Worm (Caenorhabditis elegans): Measurements from ENCODE around the gene srlf-31.

srlf-31 gene

ce11 chrIV:11937087-11937486 is 14.1 kb upstream of the srlf-31 start, which contains the start of gene slc-5A12:
Gene slc-5A12 (plus strand): TSS chrIV:11937419.
- TF ChIP-seq B0310.2 (tag; optimal IDR thresholded peaks at IDR 0.05) (no peak), ama-1 (optimal IDR thresholded peaks at IDR 0.05) (no peak), flt-1 (GFP tag; IDR thresholded peaks at IDR 0.05) (no peak), tra-4 (tag; optimal IDR thresholded peaks at IDR 0.05) (no peak), pes-1 (GFP tag; IDR thresholded peaks at IDR 0.05) (no peak), ceh-13 (GFP tag; optimal IDR thresholded peaks at IDR 0.05) (no peak)

- TF ChIP-seq B0310.2 (tag; optimal IDR thresholded peaks at IDR 0.05) (no peak), pes-1 (GFP tag; IDR thresholded peaks at IDR 0.05) (no peak), flt-1 (GFP tag; IDR thresholded peaks at IDR 0.05) (no peak), hmbx-1 (tag; optimal IDR thresholded peaks at IDR 0.05) (no peak)
These were observed 7.6 kb upstream of the srlf-31 start, which contains the start of gene nhx-9 for ce11 chrIV:11930572-11930971. Gene nhx-9 (plus strand): TSS chrIV:11930872.

ce11 chrIV:11928388-11928787 is 5.4 kb upstream of the srlf-31 start:
- TF ChIP-seq F13C5.2 (tag; optimal IDR thresholded peaks at IDR 0.05) (peak; percentile 37), ets-7 (tag; optimal IDR thresholded peaks at IDR 0.05) (no peak), hnd-1 (tag; optimal IDR thresholded peaks at IDR 0.05) (peak; percentile 31), flt-1 (GFP tag; IDR thresholded peaks at IDR 0.05) (peak; percentile 84), sea-1 (GFP tag; conservative IDR thresholded peaks at IDR 0.05) (0 out of 2 replicates have a peak, but pooled peaks have one; percentile 74), hmbx-1 (tag; optimal IDR thresholded peaks at IDR 0.05) (no peak), scrt-1 (GFP tag; IDR thresholded peaks at IDR 0.05) (peak; percentile 81), aly-1 (tag; optimal IDR thresholded peaks at IDR 0.05) (peak; percentile 48), hmg-4 (GFP tag; optimal IDR thresholded peaks at IDR 0.05) (no peak), tbx-37 (GFP tag; conservative IDR thresholded peaks at IDR 0.05) (peak; percentile 55), ceh-13 (GFP tag; optimal IDR thresholded peaks at IDR 0.05) (peak; percentile 56), tra-4 (tag; optimal IDR thresholded peaks at IDR 0.05) (no peak), pes-1 (GFP tag; IDR thresholded peaks at IDR 0.05) (peak; percentile 82), B0310.2 (tag; optimal IDR thresholded peaks at IDR 0.05) (peak; percentile 50), ceh-36 (tag; optimal IDR thresholded peaks at IDR 0.05) (peak; percentile 64), ama-1 (optimal IDR thresholded peaks at IDR 0.05) (no peak), tbx-11 (GFP tag; IDR thresholded peaks at IDR 0.05) (peak; percentile 69)

ce11 chrIV:11925346-11926075 is 2.5 kb upstream of the srlf-31 start, which contains the start of the genes srlf-33 and srlf-32:
Gene srlf-33 (minus strand): TSS chrIV:11925446.
Gene srlf-32 (plus strand): TSS chrIV:11926025.
- TF ChIP-seq ama-1 (optimal IDR thresholded peaks at IDR 0.05), result no peak
- TF ChIP-seq scrt-1 (GFP tag; IDR thresholded peaks at IDR 0.05), result no peak

- TF ChIP-seq ama-1 (optimal IDR thresholded peaks at IDR 0.05), result no peak
These were observed 1.1 kb upstream of the srlf-31 start for ce11 chrIV:11924092-11924491.

DNA sequence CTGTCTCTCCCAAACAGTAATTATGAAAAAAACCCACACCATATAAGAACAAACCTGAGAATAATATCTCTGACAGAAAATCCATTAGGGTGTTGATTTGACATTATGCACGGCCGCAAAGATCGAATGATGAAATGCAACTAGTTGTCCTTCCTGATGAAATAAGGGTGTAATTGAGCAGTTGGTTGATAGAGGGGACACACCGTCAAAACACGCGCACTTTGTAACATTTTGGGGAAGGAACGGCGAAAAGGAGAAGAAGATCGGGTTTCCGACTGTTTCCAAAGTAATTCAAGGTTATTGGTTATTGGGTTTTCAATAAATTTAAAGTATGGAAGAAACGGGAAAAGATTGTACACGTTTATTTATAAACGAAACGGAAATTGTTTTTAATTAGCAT is 963 bp downstream of the srlf-31 start, which contains the start of gene ZK822.1:
Gene ZK822.1 (minus strand): TSS at position 121 of the 400 bp plus-strand sequence.
- TF ChIP-seq hmg-4 (GFP tag; optimal IDR thresholded peaks at IDR 0.05) (no peak), flt-1 (GFP tag; IDR thresholded peaks at IDR 0.05) (no peak), B0310.2 (tag; optimal IDR thresholded peaks at IDR 0.05) (no peak), hmbx-1 (tag; optimal IDR thresholded peaks at IDR 0.05) (no peak), tbx-11 (GFP tag; IDR thresholded peaks at IDR 0.05) (no peak), hnd-1 (tag; optimal IDR thresholded peaks at IDR 0.05) (no peak), aly-1 (tag; optimal IDR thresholded peaks at IDR 0.05) (no peak), tra-4 (tag; optimal IDR thresholded peaks at IDR 0.05) (no peak), ceh-13 (GFP tag; optimal IDR thresholded peaks at IDR 0.05) (no peak)

DNA sequence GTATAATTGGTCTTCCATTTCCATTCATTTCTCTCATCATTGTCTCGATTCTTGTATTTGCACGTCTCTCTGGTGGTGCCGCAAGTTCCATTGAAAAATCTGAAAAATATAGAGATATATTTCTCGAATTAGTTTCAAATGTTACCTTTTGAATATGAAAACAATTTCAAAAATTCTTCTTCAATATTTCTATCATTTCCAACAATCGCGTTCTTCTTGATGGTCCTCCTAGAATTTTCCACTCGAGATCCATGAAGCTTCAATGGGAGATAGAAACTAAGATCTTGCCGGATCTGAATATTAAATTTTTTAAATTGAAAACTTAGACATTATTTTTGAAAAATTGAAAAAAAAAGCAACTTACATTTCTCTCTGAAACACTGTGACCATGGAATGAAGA is 3.9 kb downstream of the srlf-31 start:
- TF ChIP-seq flt-1 (GFP tag; IDR thresholded peaks at IDR 0.05) (no peak), ama-1 (optimal IDR thresholded peaks at IDR 0.05) (no peak), sea-1 (GFP tag; conservative IDR thresholded peaks at IDR 0.05) (no peak), scrt-1 (GFP tag; IDR thresholded peaks at IDR 0.05) (no peak), F13C5.2 (tag; optimal IDR thresholded peaks at IDR 0.05) (no peak), pes-1 (GFP tag; IDR thresholded peaks at IDR 0.05) (no peak), ets-7 (tag; optimal IDR thresholded peaks at IDR 0.05) (no peak), hnd-1 (tag; optimal IDR thresholded peaks at IDR 0.05) (no peak), tra-4 (tag; optimal IDR thresholded peaks at IDR 0.05) (no peak), hmbx-1 (tag; optimal IDR thresholded peaks at IDR 0.05) (no peak), ceh-13 (GFP tag; optimal IDR thresholded peaks at IDR 0.05) (no peak)

DNA sequence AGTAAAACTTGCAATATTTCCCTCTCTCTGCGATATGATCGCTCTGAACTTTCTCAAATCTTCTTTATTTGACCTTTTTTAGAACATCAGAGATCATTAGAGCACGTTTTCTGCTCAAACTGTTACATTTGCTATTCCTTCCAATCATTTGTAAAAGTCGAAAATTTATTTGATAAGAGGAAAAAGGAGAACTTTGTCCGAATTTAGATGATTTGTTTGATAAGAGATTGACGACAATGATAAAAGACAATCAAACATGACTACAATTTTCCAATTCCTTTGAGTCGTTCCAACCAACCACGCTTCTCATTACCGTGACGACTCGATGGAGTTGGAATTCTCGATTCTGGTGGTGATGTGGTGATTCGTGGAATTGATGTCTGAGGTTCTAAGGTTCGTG is 5.1 kb downstream of the srlf-31 start:
- TF ChIP-seq ceh-36 (tag; optimal IDR thresholded peaks at IDR 0.05) (no peak), B0310.2 (tag; optimal IDR thresholded peaks at IDR 0.05) (no peak), hmbx-1 (tag; optimal IDR thresholded peaks at IDR 0.05) (no peak), tra-4 (tag; optimal IDR thresholded peaks at IDR 0.05) (no peak), ama-1 (optimal IDR thresholded peaks at IDR 0.05) (no peak), hnd-1 (tag; optimal IDR thresholded peaks at IDR 0.05) (no peak), ets-7 (tag; optimal IDR thresholded peaks at IDR 0.05) (no peak), hmg-4 (GFP tag; optimal IDR thresholded peaks at IDR 0.05) (no peak), aly-1 (tag; optimal IDR thresholded peaks at IDR 0.05) (no peak), flt-1 (GFP tag; IDR thresholded peaks at IDR 0.05) (no peak), F13C5.2 (tag; optimal IDR thresholded peaks at IDR 0.05) (no peak)
